Worm (Caenorhabditis elegans): ENCODE results near the gene C47E8.3.

ce11 chrV:14729343-14729742, 49.2 kb downstream of the C47E8.3 start, which contains the start of gene oig-3:
- TF ChIP-seq pqm-1 (tag; optimal IDR thresholded peaks at IDR 0.05), result no peak
- TF ChIP-seq dve-1 (tag; optimal IDR thresholded peaks at IDR 0.05), result no peak
- TF ChIP-seq elt-2 (tag; optimal IDR thresholded peaks at IDR 0.05), result no peak
- no peak for TF ChIP-seq madf-2 (tag; optimal IDR thresholded peaks at IDR 0.05)
- TF ChIP-seq nhr-232 (tag; optimal IDR thresholded peaks at IDR 0.05), result no peak
- TF ChIP-seq lin-11 (tag; optimal IDR thresholded peaks at IDR 0.05), result no peak
- TF ChIP-seq ama-1 (optimal IDR thresholded peaks at IDR 0.05), result no peak
- TF ChIP-seq ref-2 (tag; optimal IDR thresholded peaks at IDR 0.05), result no peak
- no peak for TF ChIP-seq ceh-34 (tag; optimal IDR thresholded peaks at IDR 0.05)
- no peak for TF ChIP-seq ceh-2 (tag; optimal IDR thresholded peaks at IDR 0.05)
